Fruit fly (Drosophila melanogaster): ENCODE measurements around the gene AP-1gamma.

DNA sequence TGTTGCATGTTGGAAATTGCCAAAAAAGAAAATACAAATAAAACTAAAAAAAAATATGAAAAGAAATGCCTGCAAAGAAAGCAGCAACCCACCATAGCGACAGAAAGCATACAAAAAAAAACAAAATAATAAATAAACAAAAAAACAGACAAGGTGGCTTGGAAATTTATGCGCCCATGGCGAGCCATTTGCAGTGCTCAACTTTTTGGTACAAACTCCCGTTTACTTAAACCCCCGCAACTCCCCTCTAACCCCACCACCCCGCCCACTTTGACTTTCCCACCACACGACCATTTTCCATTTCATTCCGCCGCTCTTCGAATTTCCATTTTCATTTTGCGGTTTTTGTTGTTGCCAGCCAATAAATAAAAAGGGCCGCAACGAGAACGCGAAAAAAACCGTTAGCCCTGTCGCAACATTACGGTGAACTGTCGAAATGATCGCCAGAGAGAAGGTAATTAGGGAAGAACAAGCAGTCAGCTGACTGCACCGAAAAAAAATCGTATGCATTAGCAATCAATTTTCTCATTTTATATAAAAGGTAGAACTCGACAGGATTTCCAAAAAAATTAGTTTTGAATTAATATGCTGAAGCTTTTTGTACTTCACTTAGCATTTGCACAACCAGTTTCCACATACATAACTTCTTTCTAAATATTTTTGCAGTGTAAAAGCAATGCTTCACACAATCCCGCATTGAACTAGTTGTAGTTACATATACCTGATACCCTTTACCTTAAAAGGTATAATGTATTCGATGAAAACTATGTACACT lies 28.5 kb downstream of the AP-1gamma start:
- TF ChIP-seq ttk (optimal IDR thresholded peaks at IDR 0.05), result no peak
- no peak for TF ChIP-seq insv (optimal IDR thresholded peaks at IDR 0.05)
- TF ChIP-seq Myc (optimal IDR thresholded peaks at IDR 0.05), result no peak
- TF ChIP-seq psq (optimal IDR thresholded peaks at IDR 0.05), result no peak
- no peak for TF ChIP-seq Sin3A (optimal IDR thresholded peaks at IDR 0.05)
- no peak for TF ChIP-seq h (optimal IDR thresholded peaks at IDR 0.05)
